Fruit fly (Drosophila melanogaster): ENCODE data around the gene CG9705.

CG9705 gene

dm6 chr3L:16825195-16825594, 45.3 kb downstream of the CG9705 start:
- TF ChIP-seq jim (GFP tag; optimal IDR thresholded peaks at IDR 0.05) (no peak), Hr83 (GFP tag; optimal IDR thresholded peaks at IDR 0.05; ENCODE audit: poor library complexity, severe bottlenecking) (no peak), usp (GFP tag; optimal IDR thresholded peaks at IDR 0.05) (no peak), N (GFP tag; optimal IDR thresholded peaks at IDR 0.05) (no peak), Jra (GFP tag; optimal IDR thresholded peaks at IDR 0.05) (no peak), Rel (GFP tag; optimal IDR thresholded peaks at IDR 0.05) (no peak), Rel (tag; optimal IDR thresholded peaks at IDR 0.05) (no peak), foxo (GFP tag; optimal IDR thresholded peaks at IDR 0.05) (no peak)

dm6 chr3L:16828967-16829366, 49.1 kb downstream of the CG9705 start, which contains the start of gene CG13024:
TSS of gene CG13024 (minus strand) at chr3L:16829074.
- TF ChIP-seq Jra (GFP tag; optimal IDR thresholded peaks at IDR 0.05): no peak
- TF ChIP-seq Vsx2 (GFP tag; optimal IDR thresholded peaks at IDR 0.05; ENCODE audit: partially characterized antibody): no peak
- TF ChIP-seq Abd-B (GFP tag; optimal IDR thresholded peaks at IDR 0.05): no peak
- no peak for TF ChIP-seq dl (GFP tag; optimal IDR thresholded peaks at IDR 0.05; ENCODE audit: insufficient read depth in 1 of 2, partially characterized antibody in 2 of 2)
- no peak for TF ChIP-seq h (GFP tag; optimal IDR thresholded peaks at IDR 0.05)
- no peak for TF ChIP-seq pan (optimal IDR thresholded peaks at IDR 0.05)
- no peak for TF ChIP-seq GATAd (GFP tag; optimal IDR thresholded peaks at IDR 0.05)
- TF ChIP-seq sage (GFP tag; optimal IDR thresholded peaks at IDR 0.05): no peak
- no peak for TF ChIP-seq Mio (GFP tag; optimal IDR thresholded peaks at IDR 0.05)
- no peak for TF ChIP-seq sv (GFP tag; optimal IDR thresholded peaks at IDR 0.05)

- TF ChIP-seq sage (GFP tag; optimal IDR thresholded peaks at IDR 0.05) (no peak), ey (GFP tag; optimal IDR thresholded peaks at IDR 0.05) (no peak), brk (GFP tag; optimal IDR thresholded peaks at IDR 0.05) (no peak), Dif (GFP tag; optimal IDR thresholded peaks at IDR 0.05; ENCODE audit: partially characterized antibody) (no peak), Abd-B (GFP tag; optimal IDR thresholded peaks at IDR 0.05) (no peak)
Measured at dm6 chr3L:16829983-16830382, 50.1 kb downstream of the CG9705 start.
